Fruit fly (Drosophila melanogaster) whole organism, embryonic: ENCODE data around the gene Tnpo.

ENCODE experiments used
- Abd-B ChIP-seq: fragments of 200-800 bp; sonication (Bioruptor generic); optimal IDR thresholded peaks from 2 replicates; lab custom pipeline; 2018; ENCODE audit warnings: missing biosample characterization, mild to moderate bottlenecking, missing genetic modification characterization, moderate library complexity
- CG10267 ChIP-seq: fragments of 200-800 bp; sonication (Bioruptor generic); optimal IDR thresholded peaks from 2 replicates; lab custom pipeline; 2018; ENCODE audit warnings: missing biosample characterization, mild to moderate bottlenecking, missing genetic modification characterization, moderate library complexity
- CG10565 ChIP-seq: fragments of 200-800 bp; sonication (Bioruptor generic); optimal IDR thresholded peaks from 3 replicates; lab custom pipeline; 2016; ENCODE audit warnings: missing biosample characterization, mild to moderate bottlenecking, missing genetic modification characterization
- CG11696 ChIP-seq: fragments of 200-800 bp; sonication (Bioruptor generic); IDR thresholded peaks from 2 replicates; pipeline ENCODE4 v1.3.6; 2022; ENCODE audit warnings: missing biosample characterization, missing genetic modification characterization
- CG12104 ChIP-seq: fragments of 200-800 bp; sonication (Bioruptor generic); optimal IDR thresholded peaks from 3 replicates; lab custom pipeline; 2016; ENCODE audit warnings: missing biosample characterization, missing genetic modification characterization
- CG12659 ChIP-seq: fragments of 200-800 bp; sonication (Bioruptor generic); optimal IDR thresholded peaks from 3 replicates; lab custom pipeline; 2017; ENCODE audit warnings: mild to moderate bottlenecking, missing biosample characterization, missing genetic modification reagents, missing genetic modification characterization
- CG13287 ChIP-seq: fragments of 200-800 bp; sonication (Bioruptor generic); IDR thresholded peaks from 2 replicates; pipeline ENCODE4 v1.3.6; 2022; ENCODE audit warnings: missing biosample characterization, missing genetic modification characterization; ENCODE audit not compliant: partially characterized antibody
- CG13775 ChIP-seq: fragments of 200-800 bp; sonication (Bioruptor generic); optimal IDR thresholded peaks from 3 replicates; lab custom pipeline; 2017; ENCODE audit warnings: missing biosample characterization, mild to moderate bottlenecking, missing genetic modification characterization
- CG14710 ChIP-seq: fragments of 200-800 bp; sonication (Bioruptor generic); optimal IDR thresholded peaks from 3 replicates; lab custom pipeline; 2019; ENCODE audit warnings: missing biosample characterization, mild to moderate bottlenecking, missing genetic modification characterization, moderate library complexity
- CG1529 ChIP-seq: fragments of 200-800 bp; sonication (Bioruptor generic); optimal IDR thresholded peaks from 3 replicates; lab custom pipeline; 2018; ENCODE audit warnings: missing biosample characterization, missing genetic modification characterization
- CG18764 ChIP-seq: fragments of 200-800 bp; sonication (Bioruptor generic); optimal IDR thresholded peaks from 3 replicates; lab custom pipeline; 2016; ENCODE audit warnings: missing biosample characterization, missing genetic modification characterization
- CG2129 ChIP-seq: fragments of 200-800 bp; sonication (Bioruptor generic); IDR thresholded peaks from 2 replicates; pipeline ENCODE4 v1.3.6; 2022; ENCODE audit warnings: missing biosample characterization, missing genetic modification characterization; ENCODE audit not compliant: partially characterized antibody
- CG3065 ChIP-seq: fragments of 200-800 bp; sonication (Bioruptor generic); optimal IDR thresholded peaks from 2 replicates; lab custom pipeline; 2016; ENCODE audit warnings: missing biosample characterization, missing genetic modification characterization
- CG32532 ChIP-seq: fragments of 200-800 bp; sonication (Bioruptor generic); IDR thresholded peaks from 2 replicates; pipeline ENCODE4 v1.3.6; 2022; ENCODE audit warnings: missing biosample characterization, missing genetic modification characterization
- CG3407 ChIP-seq: fragments of 200-800 bp; sonication (Bioruptor generic); optimal IDR thresholded peaks from 2 replicates; lab custom pipeline; 2018; ENCODE audit warnings: missing biosample characterization, mild to moderate bottlenecking, missing genetic modification characterization
- CG3726 ChIP-seq: fragments of 200-800 bp; sonication (Bioruptor generic); IDR thresholded peaks from 3 replicates; pipeline ENCODE4, ENCODE4 v1.3.6; 2022; ENCODE audit warnings: missing biosample characterization, missing genetic modification characterization
- CG4360 ChIP-seq: fragments of 200-800 bp; sonication (Bioruptor generic); IDR thresholded peaks from 2 replicates; pipeline ENCODE4 v1.3.6; 2022; ENCODE audit warnings: missing biosample characterization, missing genetic modification characterization
- CG4820 ChIP-seq: fragments of 200-800 bp; sonication (Bioruptor generic); optimal IDR thresholded peaks from 3 replicates; lab custom pipeline; 2016; ENCODE audit warnings: missing biosample characterization, missing genetic modification characterization
- CG6689 ChIP-seq: fragments of 200-800 bp; sonication (Bioruptor generic); IDR thresholded peaks from 2 replicates; pipeline ENCODE4 v1.3.6; 2022; ENCODE audit warnings: missing biosample characterization, missing genetic modification characterization
- CG7357 ChIP-seq: fragments of 200-800 bp; sonication (Bioruptor generic); IDR thresholded peaks from 3 replicates; pipeline ENCODE4 v1.3.6; 2022; ENCODE audit warnings: missing biosample characterization, missing genetic modification characterization
- CG9797 ChIP-seq: fragments of 200-800 bp; sonication (Bioruptor generic); optimal IDR thresholded peaks from 3 replicates; lab custom pipeline; 2018; ENCODE audit warnings: missing biosample characterization, mild to moderate bottlenecking, missing genetic modification characterization
- Doc2 ChIP-seq: fragments of 200-800 bp; sonication (Bioruptor generic); IDR thresholded peaks from 2 replicates; pipeline ENCODE4 v1.3.6; 2022; ENCODE audit warnings: missing biosample characterization, missing genetic modification characterization
- Dp ChIP-seq: fragments of 200-800 bp; sonication (Bioruptor generic); optimal IDR thresholded peaks from 2 replicates; lab custom pipeline; 2018; ENCODE audit warnings: missing biosample characterization, mild to moderate bottlenecking, missing genetic modification characterization, moderate library complexity
- E2f2 ChIP-seq: fragments of 200-800 bp; sonication (Bioruptor generic); IDR thresholded peaks from 2 replicates; pipeline ENCODE4 v1.3.6; 2022; ENCODE audit warnings: missing biosample characterization, missing genetic modification characterization
- Ets97D ChIP-seq: fragments of 200-800 bp; sonication (Bioruptor generic); optimal IDR thresholded peaks from 3 replicates; lab custom pipeline; 2016; ENCODE audit warnings: missing biosample characterization, missing genetic modification characterization
- Hr51 ChIP-seq, 2 experiments: fragments of 200-800 bp; sonication (Bioruptor generic); optimal IDR thresholded peaks; 2 replicates in 1 of 2; 3 replicates in 1 of 2; lab custom pipeline; 2016 to 2018; ENCODE audit warnings: missing biosample characterization in 2 of 2, missing genetic modification characterization in 2 of 2, mild to moderate bottlenecking in 1 of 2, moderate library complexity in 1 of 2
- Lhr ChIP-seq: fragments of 200-800 bp; sonication (Bioruptor generic); optimal IDR thresholded peaks from 3 replicates; lab custom pipeline; 2017; ENCODE audit warnings: mild to moderate bottlenecking, missing biosample characterization, missing genetic modification reagents, missing genetic modification characterization
- Lim3 ChIP-seq: fragments of 200-800 bp; sonication (Bioruptor generic); IDR thresholded peaks from 2 replicates; pipeline ENCODE4 v1.3.6; 2022; ENCODE audit warnings: missing biosample characterization, missing genetic modification characterization
- Mrtf ChIP-seq: fragments of 200-800 bp; sonication (Bioruptor generic); IDR thresholded peaks from 3 replicates; pipeline ENCODE4 v1.3.6; 2022; ENCODE audit warnings: missing biosample characterization, missing genetic modification characterization
- Optix ChIP-seq: fragments of 200-800 bp; sonication (Bioruptor generic); IDR thresholded peaks from 3 replicates; pipeline ENCODE4 v1.3.6; 2022; ENCODE audit warnings: missing biosample characterization, missing genetic modification characterization
- PHDP ChIP-seq: fragments of 200-800 bp; sonication (Bioruptor generic); optimal IDR thresholded peaks from 3 replicates; lab custom pipeline; 2018; ENCODE audit warnings: missing biosample characterization, mild to moderate bottlenecking, missing genetic modification characterization, moderate library complexity
- Pdp1 ChIP-seq, 2 experiments: fragments of 200-800 bp; sonication (Bioruptor generic); optimal IDR thresholded peaks; 3 replicates each; lab custom pipeline; 2016; ENCODE audit warnings: missing biosample characterization in 2 of 2, missing genetic modification characterization in 2 of 2, mild to moderate bottlenecking in 1 of 2, moderate library complexity in 1 of 2
- TFAM ChIP-seq: fragments of 200-800 bp; sonication (Bioruptor generic); optimal IDR thresholded peaks from 2 replicates; lab custom pipeline; 2017; ENCODE audit warnings: missing biosample characterization, missing genetic modification characterization, inconsistent platforms
- Vsx1 ChIP-seq: fragments of 200-800 bp; sonication (Bioruptor generic); optimal IDR thresholded peaks from 2 replicates; lab custom pipeline; 2017; ENCODE audit warnings: missing biosample characterization, mild to moderate bottlenecking, missing genetic modification characterization, missing genetic modification reagents
- Xbp1 ChIP-seq: fragments of 200-800 bp; sonication (Bioruptor generic); optimal IDR thresholded peaks from 3 replicates; lab custom pipeline; 2016; ENCODE audit warnings: missing biosample characterization, mild to moderate bottlenecking, missing genetic modification characterization
- ab ChIP-seq: fragments of 200-800 bp; sonication (Bioruptor generic); optimal IDR thresholded peaks from 2 replicates; lab custom pipeline; 2016; ENCODE audit warnings: missing biosample characterization, missing genetic modification characterization
- cg ChIP-seq: fragments of 200-800 bp; sonication (Bioruptor generic); optimal IDR thresholded peaks from 3 replicates; lab custom pipeline; 2019; ENCODE audit warnings: missing biosample characterization, mild to moderate bottlenecking, missing genetic modification characterization, moderate library complexity
- dan ChIP-seq: fragments of 200-800 bp; sonication (Bioruptor generic); IDR thresholded peaks from 2 replicates; pipeline ENCODE4 v1.3.6; 2022; ENCODE audit warnings: missing biosample characterization, missing genetic modification characterization
- dm ChIP-seq: fragments of 200-800 bp; sonication (Bioruptor generic); optimal IDR thresholded peaks from 3 replicates; lab custom pipeline; 2016; ENCODE audit warnings: missing biosample characterization, missing genetic modification characterization
- ems ChIP-seq: fragments of 200-800 bp; sonication (Bioruptor generic); optimal IDR thresholded peaks from 3 replicates; lab custom pipeline; 2016; ENCODE audit warnings: missing biosample characterization, missing genetic modification characterization
- fd64A ChIP-seq: fragments of 200-800 bp; sonication (Bioruptor generic); optimal IDR thresholded peaks from 3 replicates; lab custom pipeline; 2018; ENCODE audit warnings: missing biosample characterization, mild to moderate bottlenecking, missing genetic modification characterization
- gsb ChIP-seq: fragments of 200-800 bp; sonication (Bioruptor generic); IDR thresholded peaks from 2 replicates; pipeline ENCODE4 v1.3.6; 2022; ENCODE audit warnings: missing biosample characterization, missing genetic modification characterization
- hth ChIP-seq: fragments of >200 bp; optimal IDR thresholded peaks from 2 replicates; lab custom pipeline; 2017; ENCODE audit warnings: inconsistent platforms
- lola ChIP-seq, 3 experiments: fragments of >200 bp in 2 of 3; fragments of 200-800 bp in 1 of 3; sonication (Bioruptor generic) in 1 of 3; optimal IDR thresholded peaks; 2 replicates each; lab custom pipeline; 2017 to 2019; ENCODE audit warnings: missing biosample characterization in 3 of 3, missing genetic modification characterization in 3 of 3, mild to moderate bottlenecking in 1 of 3, moderate library complexity in 1 of 3
- nmo ChIP-seq: fragments of 200-800 bp; sonication (Bioruptor generic); optimal IDR thresholded peaks from 2 replicates; lab custom pipeline; 2018; ENCODE audit warnings: missing biosample characterization, mild to moderate bottlenecking, missing genetic modification characterization, moderate library complexity
- pum ChIP-seq: fragments of 200-800 bp; sonication (Bioruptor generic); optimal IDR thresholded peaks from 2 replicates; lab custom pipeline; 2016; ENCODE audit warnings: missing biosample characterization, missing genetic modification characterization
- sc ChIP-seq, 3 experiments: fragments of >200 bp in 2 of 3; fragments of 200-800 bp in 1 of 3; sonication (Bioruptor generic) in 1 of 3; optimal IDR thresholded peaks; 2 replicates in 2 of 3; 3 replicates in 1 of 3; lab custom pipeline; 2017; ENCODE audit warnings: mild to moderate bottlenecking in 1 of 3, missing biosample characterization in 1 of 3, missing genetic modification characterization in 1 of 3, missing genetic modification reagents in 1 of 3
- sens-2 ChIP-seq: fragments of 200-800 bp; sonication (Bioruptor generic); IDR thresholded peaks from 2 replicates; pipeline ENCODE4 v1.3.6; 2022; ENCODE audit warnings: missing biosample characterization, missing genetic modification characterization
- sim ChIP-seq: fragments of 200-800 bp; sonication (Bioruptor generic); IDR thresholded peaks from 2 replicates; pipeline ENCODE4 v1.3.6; 2022; ENCODE audit warnings: missing biosample characterization, missing genetic modification characterization
- tio ChIP-seq: fragments of 200-800 bp; sonication (Bioruptor generic); optimal IDR thresholded peaks from 2 replicates; lab custom pipeline; 2017; ENCODE audit warnings: missing biosample characterization, missing genetic modification characterization, inconsistent platforms

The Tnpo gene

DNA sequence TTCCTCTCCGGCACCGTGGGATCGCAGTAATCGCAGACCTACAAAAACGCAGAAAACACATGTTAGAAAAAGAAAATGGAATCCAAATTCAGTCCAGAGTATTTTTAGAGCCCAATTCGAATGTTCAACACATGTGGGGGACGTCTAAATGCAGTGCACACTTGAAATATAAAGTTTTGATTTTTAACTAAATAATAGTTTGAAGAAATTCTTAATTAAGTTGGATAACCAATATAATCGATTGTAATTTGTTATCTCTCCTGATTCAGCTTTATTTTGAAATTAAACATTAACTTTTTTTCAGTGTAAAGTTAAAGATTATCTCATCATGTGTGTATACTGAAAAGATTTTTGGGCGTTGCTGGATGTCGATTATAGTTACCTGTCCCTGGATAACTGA lies 23.9 kb downstream of the Tnpo start (continued):
- TF ChIP-seq gsb (GFP tag; lab: Robert Waterston, UW) (no peak), CG6689 (GFP tag; lab: Robert Waterston, UW) (peak; percentile 75), ab (no peak), sim (GFP tag; lab: Robert Waterston, UW) (peak; percentile 47; the same call in 1 of the 2 replicates), CG10267 (tag; lab: Kevin White, UChicago) (peak; percentile 80), Lim3 (GFP tag; lab: Robert Waterston, UW) (no peak), CG12104 (GFP tag; lab: Kevin White, UChicago) (peak; percentile 37), sens-2 (peak; percentile 48; the same call in 1 of the 2 replicates), CG4360 (GFP tag; lab: Robert Waterston, UW) (peak; percentile 33), dm (GFP tag; lab: Kevin White, UChicago) (peak; percentile 19), CG4820 (peak; percentile 72), Xbp1 (GFP tag; lab: Kevin White, UChicago) (peak; percentile 68), tio (GFP tag; lab: Kevin White, UChicago) (no peak), Optix (GFP tag; lab: Robert Waterston, UW) (no peak), Hr51 (GFP tag; optimal IDR thresholded peaks at IDR 0.05; lab: Kevin White, UChicago) (peak in 1 of 2 experiments; percentile 71), Mrtf (GFP tag; lab: Robert Waterston, UW) (no peak), Abd-B (peak; percentile 42), CG18764 (GFP tag; lab: Kevin White, UChicago) (peak; percentile 44), CG32532 (GFP tag; lab: Robert Waterston, UW) (peak; percentile 35; the same call in 1 of the 2 replicates), ems (GFP tag; lab: Kevin White, UChicago) (no peak), dan (GFP tag; lab: Robert Waterston, UW) (no peak), pum (GFP tag; lab: Kevin White, UChicago) (peak; percentile 57), CG13775 (GFP tag; lab: Kevin White, UChicago) (peak; percentile 58), nmo (GFP tag; lab: Kevin White, UChicago) (peak; percentile 87), CG3065 (GFP tag; lab: Kevin White, UChicago) (no peak), lola (GFP tag; optimal IDR thresholded peaks at IDR 0.05; lab: Kevin White, UChicago) (peak in 1 of 3 experiments; percentile 90), CG11696 (no peak), TFAM (GFP tag; lab: Kevin White, UChicago) (no peak), PHDP (tag; lab: Kevin White, UChicago) (peak; percentile 69), fd64A (GFP tag; lab: Kevin White, UChicago) (no peak), CG12659 (GFP tag; lab: Kevin White, UChicago) (peak; percentile 41), Vsx1 (GFP tag; lab: Kevin White, UChicago) (peak; percentile 1), Lhr (GFP tag; lab: Kevin White, UChicago) (peak; percentile 13), CG3726 (GFP tag; lab: Robert Waterston, UW) (peak; percentile 36; the same call in 1 of the 3 replicates), Ets97D (GFP tag; lab: Kevin White, UChicago) (no peak), E2f2 (GFP tag; lab: Robert Waterston, UW) (peak; percentile 32; the same call in 1 of the 2 replicates), CG3407 (GFP tag; lab: Kevin White, UChicago) (peak; percentile 29), Dp (no peak), CG10565 (GFP tag; lab: Kevin White, UChicago) (no peak), CG9797 (GFP tag; lab: Kevin White, UChicago) (no peak), CG2129 (GFP tag; lab: Robert Waterston, UW) (no peak), CG7357 (GFP tag; lab: Robert Waterston, UW) (peak; percentile 36; the same call in 1 of the 3 replicates), CG1529 (GFP tag; lab: Kevin White, UChicago) (peak; percentile 53), cg (GFP tag; lab: Kevin White, UChicago) (no peak), sc (optimal IDR thresholded peaks at IDR 0.05; lab: Kevin White, UChicago) (no peak), sc (GFP tag; optimal IDR thresholded peaks at IDR 0.05; lab: Kevin White, UChicago) (peak; percentile 56), CG14710 (tag; lab: Kevin White, UChicago) (peak; percentile 81), CG13287 (GFP tag; lab: Robert Waterston, UW) (no peak), hth (no peak), Pdp1 (GFP tag; optimal IDR thresholded peaks at IDR 0.05; lab: Kevin White, UChicago) (peak; percentile 22 to 75), Doc2 (GFP tag; lab: Robert Waterston, UW) (no peak)
